Worm (Caenorhabditis elegans): ENCODE data around the gene hum-6.

Gene hum-6

DNA sequence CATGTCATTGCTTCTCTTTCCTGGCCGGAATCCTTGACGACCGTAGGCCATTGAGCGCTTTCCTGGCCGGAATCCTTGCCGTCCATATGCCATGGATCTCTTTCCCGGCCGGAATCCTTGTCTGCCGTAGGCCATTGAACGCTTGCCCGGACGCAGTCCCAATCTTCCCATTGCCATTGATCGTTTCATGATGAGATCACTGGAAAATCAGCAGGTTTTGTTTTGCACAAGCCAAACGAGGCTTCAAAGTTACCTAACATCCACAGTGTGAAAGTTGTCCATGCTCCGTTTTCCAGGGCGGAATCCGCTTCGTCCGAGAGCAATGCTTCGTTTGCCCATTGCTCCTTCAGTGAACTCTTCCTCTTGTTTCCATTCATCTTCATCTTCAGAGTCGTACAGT lies 41.2 kb downstream of the hum-6 start:
- TF ChIP-seq nhr-120 (GFP tag; IDR thresholded peaks at IDR 0.05) (no peak), zfh-2 (GFP tag; conservative IDR thresholded peaks at IDR 0.05) (0 out of 2 replicates have a peak, but pooled peaks have one; percentile 10), die-1 (tag; optimal IDR thresholded peaks at IDR 0.05) (no peak), sea-2 (GFP tag; IDR thresholded peaks at IDR 0.05) (no peak), mcd-1 (GFP tag; IDR thresholded peaks at IDR 0.05) (no peak), ztf-26 (tag; optimal IDR thresholded peaks at IDR 0.05) (no peak), attf-3 (GFP tag; conservative IDR thresholded peaks at IDR 0.05) (no peak), lag-1 (GFP tag; IDR thresholded peaks at IDR 0.05) (no peak)

- no peak for TF ChIP-seq nhr-120 (GFP tag; IDR thresholded peaks at IDR 0.05)
- TF ChIP-seq F52B5.7 (tag; optimal IDR thresholded peaks at IDR 0.05): no peak
- no peak for TF ChIP-seq cebp-2 (GFP tag; IDR thresholded peaks at IDR 0.05)
- no peak for TF ChIP-seq nhr-27 (tag; optimal IDR thresholded peaks at IDR 0.05)
- no peak for TF ChIP-seq sea-2 (GFP tag; IDR thresholded peaks at IDR 0.05)
Measured at ce11 chrX:2344666-2345065, 41.8 kb downstream of the hum-6 start, which contains the start of gene nlp-2. TSS of gene nlp-2 (minus strand) at chrX:2344766.

DNA sequence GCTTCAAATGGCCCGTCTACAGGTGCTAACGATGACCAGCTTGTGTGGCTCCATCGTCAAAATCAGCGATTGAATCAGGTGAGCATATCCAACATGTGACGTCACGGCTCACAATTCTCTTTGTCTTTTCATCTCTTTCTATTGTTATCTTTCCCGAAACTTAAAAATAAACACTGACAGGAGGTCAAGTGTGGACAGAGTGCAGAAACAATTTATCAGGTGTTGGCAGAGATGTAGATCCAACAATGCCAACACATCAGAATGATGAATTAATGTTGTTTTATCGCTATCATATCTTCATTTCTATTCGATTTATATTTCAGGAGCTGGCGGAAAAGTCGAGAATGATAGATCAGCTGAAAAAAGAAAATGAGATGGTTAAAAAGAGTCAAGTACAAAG lies 45.1 kb downstream of the hum-6 start:
- no peak for TF ChIP-seq egl-44 (GFP tag; IDR thresholded peaks at IDR 0.05)
- TF ChIP-seq repo-1 (tag; optimal IDR thresholded peaks at IDR 0.05): no peak
- no peak for TF ChIP-seq hlh-12 (tag; optimal IDR thresholded peaks at IDR 0.05)

DNA sequence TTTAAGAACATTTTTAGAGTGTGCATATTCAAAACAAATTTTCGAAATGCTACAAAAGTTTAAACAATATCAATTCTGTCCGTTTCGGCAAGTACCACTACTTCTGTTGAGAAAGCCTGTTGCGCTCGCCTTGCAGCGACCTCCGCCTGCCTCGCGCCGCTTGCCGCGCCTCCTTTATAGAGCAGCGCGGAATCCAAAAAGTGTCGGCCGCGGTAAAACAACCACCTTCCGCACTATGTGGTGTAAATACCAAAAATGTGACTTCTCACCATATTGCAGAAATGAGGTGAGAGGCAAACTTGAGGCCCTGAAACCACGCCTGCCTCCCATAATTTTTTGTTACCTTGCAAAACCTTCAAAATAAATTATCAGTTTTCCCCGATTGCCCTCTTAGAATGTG lies 50.0 kb downstream of the hum-6 start:
- no peak for TF ChIP-seq pbrm-1 (GFP tag; IDR thresholded peaks at IDR 0.05)
- TF ChIP-seq snpc-1.1 (tag; optimal IDR thresholded peaks at IDR 0.05; ENCODE audit: insufficient read depth): peak; percentile 55
- TF ChIP-seq athp-1 (tag; optimal IDR thresholded peaks at IDR 0.05): no peak
- TF ChIP-seq lin-54 (GFP tag; optimal IDR thresholded peaks at IDR 0.05): no peak
- no peak for TF ChIP-seq snpc-4 (GFP tag; optimal IDR thresholded peaks at IDR 0.05)
- TF ChIP-seq snpc-4 (tag; optimal IDR thresholded peaks at IDR 0.05): peak in 2 of 4 experiments; percentile 70 to 83
- no peak for TF ChIP-seq pha-4 (tag; optimal IDR thresholded peaks at IDR 0.05)
- no peak for TF ChIP-seq akir-1 (GFP tag; optimal IDR thresholded peaks at IDR 0.05)
- TF ChIP-seq madf-10 (tag; optimal IDR thresholded peaks at IDR 0.05): no peak
- no peak for TF ChIP-seq nhr-27 (tag; optimal IDR thresholded peaks at IDR 0.05)
- TF ChIP-seq Y56A3A.18 (GFP tag; IDR thresholded peaks at IDR 0.05): no peak
- TF ChIP-seq ccch-3 (GFP tag; optimal IDR thresholded peaks at IDR 0.05): no peak
- no peak for TF ChIP-seq tlf-1 (GFP tag; optimal IDR thresholded peaks at IDR 0.05)
- no peak for TF ChIP-seq ZK185.1 (tag; optimal IDR thresholded peaks at IDR 0.05; ENCODE audit: poor library complexity, severe bottlenecking)
- TF ChIP-seq ztf-6 (GFP tag; IDR thresholded peaks at IDR 0.05): no peak
- TF ChIP-seq B0261.1 (tag; optimal IDR thresholded peaks at IDR 0.05): no peak

- TF ChIP-seq ztf-28 (GFP tag; IDR thresholded peaks at IDR 0.05) (no peak), lin-35 (GFP tag; optimal IDR thresholded peaks at IDR 0.05) (no peak), Y95B8A.8 (GFP tag; IDR thresholded peaks at IDR 0.05) (no peak)
Measured at ce11 chrX:2359797-2360196, 56.9 kb downstream of the hum-6 start, which contains the start of gene lgc-40. TSS of gene lgc-40 (plus strand) at chrX:2360097.

DNA sequence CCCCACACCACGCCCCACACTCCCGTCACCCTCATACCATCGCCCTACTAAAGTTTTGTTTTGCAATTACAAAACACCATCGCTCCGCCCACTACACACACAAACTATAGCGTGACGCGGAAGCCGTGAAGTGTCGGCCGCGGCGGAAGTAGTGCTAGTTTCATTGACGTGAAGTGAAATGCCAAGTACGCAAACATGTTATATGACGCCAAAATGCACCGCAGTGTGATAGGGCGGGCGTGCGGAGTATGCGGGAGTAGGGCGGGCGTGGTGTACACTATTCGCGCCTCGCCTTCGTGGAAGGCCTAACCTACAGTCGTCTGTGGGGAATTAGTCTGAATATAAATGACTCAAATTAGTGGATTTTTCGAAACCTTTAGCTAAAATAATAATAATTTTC lies 60.0 kb downstream of the hum-6 start:
- TF ChIP-seq him-1 (tag; optimal IDR thresholded peaks at IDR 0.05): peak; percentile 62
- TF ChIP-seq rcor-1 (GFP tag; IDR thresholded peaks at IDR 0.05): peak; percentile 75; the same call in 1 of the 2 replicates
- TF ChIP-seq F37B4.10 (GFP tag; IDR thresholded peaks at IDR 0.05): no peak
- peak; percentile 68 for TF ChIP-seq snpc-4 (GFP tag; optimal IDR thresholded peaks at IDR 0.05)
- peak; percentile 28 to 93 (median 90) for TF ChIP-seq snpc-4 (tag; optimal IDR thresholded peaks at IDR 0.05)
- TF ChIP-seq hsf-1 (GFP tag; IDR thresholded peaks at IDR 0.05): 0 out of 2 replicates have a peak, but pooled peaks have one; percentile 29
- no peak for TF ChIP-seq athp-1 (tag; optimal IDR thresholded peaks at IDR 0.05)
- TF ChIP-seq snpc-1.1 (tag; optimal IDR thresholded peaks at IDR 0.05; ENCODE audit: insufficient read depth): peak; percentile 80
- no peak for TF ChIP-seq ceh-27 (GFP tag; optimal IDR thresholded peaks at IDR 0.05)
- peak; percentile 76 for TF ChIP-seq pbrm-1 (GFP tag; IDR thresholded peaks at IDR 0.05)
- TF ChIP-seq ama-1 (optimal IDR thresholded peaks at IDR 0.05): no peak
- TF ChIP-seq ama-1 (GFP tag; optimal IDR thresholded peaks at IDR 0.05): no peak
- TF ChIP-seq Y67H2A.10 (GFP tag; conservative IDR thresholded peaks at IDR 0.05): no peak
- no peak for TF ChIP-seq nhr-120 (GFP tag; IDR thresholded peaks at IDR 0.05)
- 0 out of 2 replicates have a peak, but pooled peaks have one; percentile 16 for TF ChIP-seq dox-1 (GFP tag; IDR thresholded peaks at IDR 0.05)
- no peak for TF ChIP-seq ztf-28 (GFP tag; IDR thresholded peaks at IDR 0.05)
